Fruit fly (Drosophila melanogaster): ENCODE measurements around the gene CG5897.

Gene CG5897

dm6 chr3L:11888910-11889309, at the start of gene CG5897:
Gene CG5897 (minus strand): TSS chr3L:11889010.
- TF ChIP-seq exex (tag; optimal IDR thresholded peaks at IDR 0.05) (peak; percentile 20), CG15479 (GFP tag; optimal IDR thresholded peaks at IDR 0.05) (peak; percentile 16), caup (GFP tag; optimal IDR thresholded peaks at IDR 0.05; ENCODE audit: severe bottlenecking) (peak; percentile 56), wek (GFP tag; optimal IDR thresholded peaks at IDR 0.05) (no peak), mirr (GFP tag; optimal IDR thresholded peaks at IDR 0.05) (peak; percentile 46)

- peak; percentile 93 for TF ChIP-seq scrt (GFP tag; optimal IDR thresholded peaks at IDR 0.05)
- 0 out of 3 replicates have a peak, but pooled peaks have one; percentile 25 for TF ChIP-seq zen2 (GFP tag; IDR thresholded peaks at IDR 0.05; ENCODE audit: partially characterized antibody)
- no peak for TF ChIP-seq cad (GFP tag; optimal IDR thresholded peaks at IDR 0.05)
- 0 out of 2 replicates have a peak, but pooled peaks have one; percentile 6 for TF ChIP-seq CG6689 (GFP tag; IDR thresholded peaks at IDR 0.05)
- peak; percentile 48 for TF ChIP-seq Ets65A (GFP tag)
- TF ChIP-seq Abd-B (GFP tag; optimal IDR thresholded peaks at IDR 0.05), result no peak
Measured at dm6 chr3L:11937270-11937669, 48.5 kb upstream of the CG5897 start.

dm6 chr3L:11931619-11932018, 42.8 kb upstream of the CG5897 start:
- TF ChIP-seq Pdp1 (GFP tag; optimal IDR thresholded peaks at IDR 0.05) (peak in 1 of 2 experiments; percentile 73), hkb (optimal IDR thresholded peaks at IDR 0.05) (no peak), hkb (GFP tag; IDR thresholded peaks at IDR 0.05) (no peak)

dm6 chr3L:11927287-11927743, 38.5 kb upstream of the CG5897 start, which contains the start of gene byn:
Gene byn (plus strand): TSS chr3L:11927693.
- TF ChIP-seq CG10565 (GFP tag; optimal IDR thresholded peaks at IDR 0.05) (no peak), CG3065 (GFP tag; optimal IDR thresholded peaks at IDR 0.05) (no peak), CG7271 (tag; optimal IDR thresholded peaks at IDR 0.05) (no peak), sisA (GFP tag; IDR thresholded peaks at IDR 0.05) (no peak), CG17328 (GFP tag; IDR thresholded peaks at IDR 0.05) (no peak), jigr1 (GFP tag; IDR thresholded peaks at IDR 0.05) (no peak), CG9215 (GFP tag; IDR thresholded peaks at IDR 0.05) (no peak), CG9932 (GFP tag; IDR thresholded peaks at IDR 0.05) (no peak), CG10321 (GFP tag; IDR thresholded peaks at IDR 0.05) (peak; percentile 91), hth (optimal IDR thresholded peaks at IDR 0.05) (no peak), CG8388 (GFP tag; optimal IDR thresholded peaks at IDR 0.05) (no peak), Atf-2 (GFP tag; optimal IDR thresholded peaks at IDR 0.05) (no peak), CG6813 (GFP tag; optimal IDR thresholded peaks at IDR 0.05) (no peak), mld (GFP tag; IDR thresholded peaks at IDR 0.05; ENCODE audit: partially characterized antibody) (no peak), Nf-YC (tag; optimal IDR thresholded peaks at IDR 0.05) (peak; percentile 95), pita (GFP tag; optimal IDR thresholded peaks at IDR 0.05) (no peak), lov (optimal IDR thresholded peaks at IDR 0.05) (no peak), lov (GFP tag; IDR thresholded peaks at IDR 0.05) (no peak), wor (GFP tag; IDR thresholded peaks at IDR 0.05) (no peak), CG2678 (tag; optimal IDR thresholded peaks at IDR 0.05) (no peak), CG12155 (GFP tag; optimal IDR thresholded peaks at IDR 0.05) (no peak), fru (optimal IDR thresholded peaks at IDR 0.05) (no peak), CG18619 (GFP tag; optimal IDR thresholded peaks at IDR 0.05) (no peak), C15 (GFP tag; IDR thresholded peaks at IDR 0.05) (no peak), vfl (GFP tag; optimal IDR thresholded peaks at IDR 0.05) (peak; percentile 5), zf30C (GFP tag; optimal IDR thresholded peaks at IDR 0.05) (no peak), Scr (GFP tag; IDR thresholded peaks at IDR 0.05; ENCODE audit: partially characterized antibody) (0 out of 2 replicates have a peak, but pooled peaks have one; percentile 11), CG6791 (GFP tag; IDR thresholded peaks at IDR 0.05; ENCODE audit: partially characterized antibody) (0 out of 3 replicates have a peak, but pooled peaks have one; percentile 10), ttk (GFP tag; IDR thresholded peaks at IDR 0.05) (no peak), Adf1 (GFP tag; IDR thresholded peaks at IDR 0.05) (no peak), Pdp1 (GFP tag; optimal IDR thresholded peaks at IDR 0.05) (no peak), CG34422 (GFP tag; IDR thresholded peaks at IDR 0.05) (no peak), ewg (GFP tag; optimal IDR thresholded peaks at IDR 0.05) (no peak), NfI (GFP tag; optimal IDR thresholded peaks at IDR 0.05) (no peak)
